Worm (Caenorhabditis elegans) whole organism, late embryonic: Measurements from ENCODE around the gene C30B5.17.

Experiments
- T23F11.4 ChIP-seq: fragments of 200-800 bp; sonication (Bioruptor generic); optimal IDR thresholded peaks from 2 replicates; lab custom pipeline; 2018; ENCODE audit warnings: mild to moderate bottlenecking, missing genetic modification characterization, missing compliant biosample characterization
- ceh-14 ChIP-seq: sonication (generic microtip); optimal IDR thresholded peaks from 2 replicates; lab custom pipeline; 2016; ENCODE audit warnings: missing genotype, missing genetic modification characterization, missing compliant biosample characterization
- pha-4 ChIP-seq: fragments of 150-350 bp; optimal IDR thresholded peaks from 2 replicates; lab custom pipeline; 2018; ENCODE audit warnings: missing biosample characterization, missing genetic modification reagents, missing genetic modification characterization
- pqm-1 ChIP-seq: sonication (generic microtip); optimal IDR thresholded peaks from 2 replicates; lab custom pipeline; 2016; ENCODE audit warnings: missing genetic modification characterization, missing compliant biosample characterization

ce11 chrII:6222558-6222957, 19.7 kb upstream of the C30B5.17 start, which contains the start of gene C30B5.6:
- TF ChIP-seq pha-4 (tag; lab: Kevin White, UChicago), result no peak
- TF ChIP-seq pqm-1 (tag; lab: Kevin White, UChicago), result no peak
- TF ChIP-seq ceh-14 (tag; lab: Kevin White, UChicago), result no peak
- no peak for TF ChIP-seq T23F11.4 (GFP tag; lab: Kevin White, UChicago)
